Worm (Caenorhabditis elegans) whole organism, young adult: ENCODE measurements around the gene msrp-6.
"Not testable (repeated sequence)": the region's sequence is repeated elsewhere in the genome, so short reads cannot be mapped to it uniquely, and the experiment has no call there.

ENCODE experiments used
- akir-1 ChIP-seq: fragments of 200-800 bp; sonication (Bioruptor generic); optimal IDR thresholded peaks from 2 replicates; lab custom pipeline; 2018; ENCODE audit warnings: mild to moderate bottlenecking, missing genetic modification characterization, moderate library complexity, missing compliant biosample characterization
- attf-5 ChIP-seq: fragments of 200-800 bp; sonication (Bioruptor generic); optimal IDR thresholded peaks from 2 replicates; lab custom pipeline; 2018; ENCODE audit warnings: mild to moderate bottlenecking, missing genetic modification characterization, missing compliant biosample characterization
- ets-4 ChIP-seq: fragments of 200-800 bp; sonication (Bioruptor generic); optimal IDR thresholded peaks from 2 replicates; lab custom pipeline; 2018; ENCODE audit warnings: mild to moderate bottlenecking, missing genetic modification characterization, missing compliant biosample characterization
- mel-28 ChIP-seq: sonication (generic microtip); optimal IDR thresholded peaks from 2 replicates; lab custom pipeline; 2016; ENCODE audit warnings: borderline replicate concordance, mild to moderate bottlenecking, missing genetic modification characterization, missing compliant biosample characterization
- unc-62 ChIP-seq: fragments of 150-350 bp; optimal IDR thresholded peaks from 2 replicates; lab custom pipeline; 2014; ENCODE audit warnings: missing biosample characterization, missing genetic modification reagents, missing genetic modification characterization
- ztf-18 ChIP-seq: sonication (generic microtip); optimal IDR thresholded peaks from 2 replicates; lab custom pipeline; 2016; ENCODE audit warnings: missing genotype, mild to moderate bottlenecking, missing genetic modification characterization, missing compliant biosample characterization

DNA sequence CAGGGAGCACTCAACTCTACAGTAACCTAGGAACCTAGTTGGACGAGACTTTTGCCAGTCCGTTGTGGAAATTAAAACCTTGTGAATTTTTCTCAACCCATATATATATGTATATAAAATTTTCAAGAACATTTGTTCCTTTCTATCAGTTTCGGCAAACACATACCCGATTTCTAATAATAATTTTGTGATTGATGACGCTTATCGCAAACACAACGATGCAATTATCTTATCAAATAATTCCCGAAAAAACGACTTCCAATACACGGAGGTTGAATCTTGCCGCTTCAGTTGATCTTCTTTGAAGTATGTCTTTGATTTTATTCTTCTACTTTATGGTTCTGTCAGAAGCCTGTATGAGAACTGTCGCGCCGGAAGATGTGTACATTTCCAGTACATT lies 45.8 kb downstream of the msrp-6 start, which contains the start of gene F22E5.2:
- not testable (repeated sequence) for TF ChIP-seq unc-62 (GFP tag; lab: Kevin White, UChicago); akir-1 (GFP tag; lab: Kevin White, UChicago); ztf-18 (tag; lab: Kevin White, UChicago); attf-5 (GFP tag; lab: Kevin White, UChicago); ets-4 (GFP tag; lab: Kevin White, UChicago); mel-28 (tag; lab: Kevin White, UChicago)
